Worm (Caenorhabditis elegans): ENCODE measurements around the gene deb-1.

DNA sequence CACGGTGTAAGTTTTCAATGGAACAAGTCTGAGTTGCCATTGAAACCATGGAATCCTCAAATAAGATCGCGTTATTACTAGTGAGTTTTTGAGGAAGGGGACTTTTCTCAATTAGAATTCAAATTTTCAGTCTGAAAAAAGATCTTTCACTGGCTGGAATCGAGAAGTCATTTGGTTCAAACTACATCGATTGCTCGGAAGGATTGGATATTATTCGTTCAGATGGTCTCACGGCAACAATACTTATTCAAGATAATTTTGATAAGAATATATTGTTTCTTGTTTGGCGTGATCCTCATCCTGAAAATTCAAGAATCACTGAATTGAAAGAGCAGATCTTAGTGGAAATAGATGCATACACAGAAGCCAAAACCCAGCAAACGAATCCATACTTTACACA, 26.6 kb downstream of the deb-1 start:
- no peak for TF ChIP-seq ama-1 (optimal IDR thresholded peaks at IDR 0.05)
- no peak for TF ChIP-seq F13C5.2 (tag; optimal IDR thresholded peaks at IDR 0.05)
- no peak for TF ChIP-seq flt-1 (GFP tag; IDR thresholded peaks at IDR 0.05)
- no peak for TF ChIP-seq hmg-4 (GFP tag; optimal IDR thresholded peaks at IDR 0.05)
- no peak for TF ChIP-seq hmbx-1 (tag; optimal IDR thresholded peaks at IDR 0.05)

Data from whole organism, early embryonic.